Worm (Caenorhabditis elegans) whole organism, young adult: Measurements from ENCODE around the gene spig-5.
"Not testable (repeated sequence)": the region's sequence is repeated elsewhere in the genome, so short reads cannot be mapped to it uniquely, and the experiment has no call there.

Experiments used
- B0019.2 ChIP-seq: fragments of 200-800 bp; sonication (Bioruptor generic); conservative IDR thresholded peaks from 2 replicates; pipeline ENCODE4 v1.3.6; 2022; ENCODE audit warnings: missing genetic modification reagents, missing genetic modification characterization, missing compliant biosample characterization
- D2030.7 ChIP-seq: fragments of 200-800 bp; sonication (Bioruptor generic); IDR thresholded peaks from 2 replicates; pipeline ENCODE4 v1.3.6; 2022; ENCODE audit warnings: missing genetic modification reagents, missing genetic modification characterization, missing compliant biosample characterization
- F33H1.4 ChIP-seq: fragments of 200-800 bp; sonication (Bioruptor generic); IDR thresholded peaks from 2 replicates; pipeline ENCODE4 v1.3.6; 2022; ENCODE audit warnings: missing genetic modification reagents, missing genetic modification characterization, missing compliant biosample characterization
- F37B4.10 ChIP-seq: fragments of 200-800 bp; sonication (Bioruptor generic); IDR thresholded peaks from 2 replicates; pipeline ENCODE4 v1.3.6; 2022; ENCODE audit warnings: missing genetic modification characterization, missing compliant biosample characterization
- F49E8.2 ChIP-seq: sonication (generic microtip); optimal IDR thresholded peaks from 3 replicates; lab custom pipeline; 2017; ENCODE audit warnings: missing genetic modification characterization, mild to moderate bottlenecking, missing compliant biosample characterization, antibody characterized with exemption, moderate library complexity; ENCODE audit not compliant: insufficient read depth
- F57C9.4 ChIP-seq: sonication (generic microtip); optimal IDR thresholded peaks from 2 replicates; lab custom pipeline; 2017; ENCODE audit warnings: mild to moderate bottlenecking, missing genetic modification characterization, missing compliant biosample characterization
- T26A5.8 ChIP-seq: sonication (generic microtip); optimal IDR thresholded peaks from 2 replicates; lab custom pipeline; 2016; ENCODE audit warnings: missing genetic modification characterization, missing compliant biosample characterization
- Y67H2A.10 ChIP-seq: fragments of 200-800 bp; sonication (Bioruptor generic); conservative IDR thresholded peaks from 2 replicates; pipeline ENCODE4 v1.3.6; 2022; ENCODE audit warnings: missing genetic modification reagents, missing genetic modification characterization, missing compliant biosample characterization
- attf-6 ChIP-seq: fragments of 200-800 bp; sonication (Bioruptor generic); IDR thresholded peaks from 2 replicates; pipeline ENCODE4 v1.3.6; 2022; ENCODE audit warnings: missing genetic modification reagents, missing genetic modification characterization, missing compliant biosample characterization
- ceh-91 ChIP-seq: fragments of 200-800 bp; sonication (Bioruptor generic); IDR thresholded peaks from 2 replicates; pipeline ENCODE4 v1.3.6; 2022; ENCODE audit warnings: missing genetic modification reagents, missing genetic modification characterization, missing compliant biosample characterization
- dox-1 ChIP-seq: fragments of 200-800 bp; sonication (Bioruptor generic); IDR thresholded peaks from 2 replicates; pipeline ENCODE4 v1.3.6; 2022; ENCODE audit warnings: missing genetic modification reagents, missing genetic modification characterization, missing compliant biosample characterization
- fkh-3 ChIP-seq: sonication (generic microtip); optimal IDR thresholded peaks from 2 replicates; lab custom pipeline; 2016; ENCODE audit warnings: mild to moderate bottlenecking, missing genetic modification characterization, missing compliant biosample characterization
- gei-17 ChIP-seq: fragments of 200-800 bp; sonication (Bioruptor generic); optimal IDR thresholded peaks from 2 replicates; lab custom pipeline; 2018; ENCODE audit warnings: mild to moderate bottlenecking, missing genetic modification characterization, missing compliant biosample characterization
- him-1 ChIP-seq: sonication (generic microtip); optimal IDR thresholded peaks from 2 replicates; lab custom pipeline; 2016; ENCODE audit warnings: missing genotype, missing genetic modification reagents, missing genetic modification characterization, missing compliant biosample characterization
- hmg-20 ChIP-seq: fragments of 200-800 bp; sonication (Bioruptor generic); IDR thresholded peaks from 2 replicates; pipeline ENCODE4 v1.3.6; 2022; ENCODE audit warnings: missing genetic modification reagents, missing genetic modification characterization, missing compliant biosample characterization
- hsf-1 ChIP-seq: fragments of 200-800 bp; sonication (Bioruptor generic); IDR thresholded peaks from 2 replicates; pipeline ENCODE4 v1.3.6; 2022; ENCODE audit warnings: missing genetic modification reagents, missing genetic modification characterization, missing compliant biosample characterization
- lin-26 ChIP-seq: fragments of 200-800 bp; sonication (Bioruptor generic); IDR thresholded peaks from 2 replicates; pipeline ENCODE4 v1.3.6; 2022; ENCODE audit warnings: missing genetic modification reagents, missing genetic modification characterization, missing compliant biosample characterization
- lin-40 ChIP-seq: sonication (generic microtip); optimal IDR thresholded peaks from 2 replicates; lab custom pipeline; 2016; ENCODE audit warnings: missing genetic modification characterization, mild to moderate bottlenecking, missing compliant biosample characterization, missing genotype, missing genetic modification reagents
- lsl-1 ChIP-seq: fragments of 200-800 bp; sonication (Bioruptor generic); optimal IDR thresholded peaks from 2 replicates; lab custom pipeline; 2018; ENCODE audit warnings: mild to moderate bottlenecking, missing genetic modification characterization, moderate library complexity, missing compliant biosample characterization
- madf-6 ChIP-seq: fragments of 200-800 bp; sonication (Bioruptor generic); IDR thresholded peaks from 2 replicates; pipeline ENCODE4 v1.3.6; 2022; ENCODE audit warnings: missing genetic modification reagents, missing genetic modification characterization, missing compliant biosample characterization
- mcd-1 ChIP-seq: fragments of 200-800 bp; sonication (Bioruptor generic); IDR thresholded peaks from 2 replicates; pipeline ENCODE4 v1.3.6; 2022; ENCODE audit warnings: missing genetic modification reagents, missing genetic modification characterization, missing compliant biosample characterization
- mel-28 ChIP-seq: sonication (generic microtip); optimal IDR thresholded peaks from 2 replicates; lab custom pipeline; 2016; ENCODE audit warnings: borderline replicate concordance, mild to moderate bottlenecking, missing genetic modification characterization, missing compliant biosample characterization
- nhr-179 ChIP-seq: sonication (generic microtip); optimal IDR thresholded peaks from 2 replicates; lab custom pipeline; 2016; ENCODE audit warnings: mild to moderate bottlenecking, missing genetic modification characterization, missing compliant biosample characterization
- rec-8 ChIP-seq, 2 experiments: sonication (generic microtip); optimal IDR thresholded peaks; 2 replicates each; lab custom pipeline; 2016; ENCODE audit warnings: mild to moderate bottlenecking in 2 of 2, missing genetic modification characterization in 2 of 2, missing genetic modification reagents in 2 of 2, missing genotype in 2 of 2, missing biosample characterization in 1 of 2, missing compliant biosample characterization in 1 of 2, moderate library complexity in 1 of 2
- snpc-1.1 ChIP-seq: sonication (generic microtip); optimal IDR thresholded peaks from 2 replicates; lab custom pipeline; 2017; ENCODE audit warnings: missing genetic modification characterization, mild to moderate bottlenecking, missing compliant biosample characterization, antibody characterized with exemption, moderate library complexity, missing genotype, missing genetic modification reagents; ENCODE audit not compliant: insufficient read depth
- snpc-1.3 ChIP-seq: sonication (generic microtip); optimal IDR thresholded peaks from 2 replicates; lab custom pipeline; 2017; ENCODE audit warnings: missing genetic modification characterization, mild to moderate bottlenecking, missing compliant biosample characterization, antibody characterized with exemption, moderate library complexity, missing genotype, missing genetic modification reagents; ENCODE audit not compliant: insufficient read depth
- snpc-4 ChIP-seq, 5 experiments: fragments of 150-350 bp in 1 of 5; sonication (generic microtip) in 4 of 5; optimal IDR thresholded peaks; 2 replicates each; lab custom pipeline; 2014 to 2018; ENCODE audit warnings: missing genetic modification characterization in 5 of 5, missing biosample characterization in 3 of 5, antibody characterized with exemption in 2 of 5, mild to moderate bottlenecking in 2 of 5, missing compliant biosample characterization in 2 of 5, missing genotype in 2 of 5, moderate library complexity in 2 of 5, missing genetic modification reagents in 1 of 5
- somi-1 ChIP-seq: fragments of 200-800 bp; sonication (Bioruptor generic); optimal IDR thresholded peaks from 2 replicates; lab custom pipeline; 2018; ENCODE audit warnings: mild to moderate bottlenecking, missing genetic modification characterization, missing compliant biosample characterization
- sptf-2 ChIP-seq: fragments of 200-800 bp; sonication (Bioruptor generic); optimal IDR thresholded peaks from 2 replicates; lab custom pipeline; 2018; ENCODE audit warnings: mild to moderate bottlenecking, missing genetic modification characterization, missing compliant biosample characterization
- tbp1 ChIP-seq: fragments of 200-800 bp; sonication (Bioruptor generic); optimal IDR thresholded peaks from 2 replicates; lab custom pipeline; 2018; ENCODE audit warnings: mild to moderate bottlenecking, missing genetic modification characterization, missing compliant biosample characterization
- tbx-9 ChIP-seq: sonication (generic microtip); optimal IDR thresholded peaks from 2 replicates; lab custom pipeline; 2016; ENCODE audit warnings: borderline replicate concordance, missing genetic modification characterization, inconsistent platforms, missing compliant biosample characterization
- ztf-26 ChIP-seq: sonication (generic microtip); optimal IDR thresholded peaks from 2 replicates; lab custom pipeline; 2017; ENCODE audit warnings: missing genetic modification characterization, missing compliant biosample characterization

The spig-5 gene

ce11 chrV:14270729-14271128 is 37.5 kb upstream of the spig-5 start, which contains the start of gene F40G12.5 (continued):
- TF ChIP-seq Y67H2A.10, result no peak

- no peak for TF ChIP-seq F49E8.2
- TF ChIP-seq F33H1.4 (GFP tag; lab: Robert Waterston, UW), result no peak
- no peak for TF ChIP-seq lin-40 (tag; lab: Kevin White, UChicago)
- TF ChIP-seq F37B4.10, result no peak
- TF ChIP-seq tbx-9 (tag; lab: Kevin White, UChicago), result no peak
- no peak for TF ChIP-seq mel-28
- no peak for TF ChIP-seq F57C9.4 (tag; lab: Kevin White, UChicago)
- no peak for TF ChIP-seq sptf-2
- no peak for TF ChIP-seq gei-17 (GFP tag; lab: Kevin White, UChicago)
- TF ChIP-seq dox-1 (GFP tag; lab: Robert Waterston, UW), result no peak
- TF ChIP-seq ceh-91 (GFP tag; lab: Robert Waterston, UW), result no peak
- no peak for TF ChIP-seq rec-8 (tag; optimal IDR thresholded peaks at IDR 0.05; lab: Kevin White, UChicago)
- TF ChIP-seq somi-1 (GFP tag; lab: Kevin White, UChicago), result no peak
- TF ChIP-seq nhr-179 (tag; lab: Kevin White, UChicago), result no peak
- no peak for TF ChIP-seq T26A5.8 (tag; lab: Kevin White, UChicago)
- no peak for TF ChIP-seq hsf-1 (GFP tag; lab: Robert Waterston, UW)
Observed at ce11 chrV:14273019-14273418, 35.2 kb upstream of the spig-5 start, which contains the start of gene F40G12.6. Gene F40G12.6, minus strand, starts transcription at chrV:14273119.

ce11 chrV:14274268-14274667 is 34.0 kb upstream of the spig-5 start, which contains the start of gene F40G12.7:
Gene F40G12.7, plus strand, starts transcription at chrV:14274568.
- not testable (repeated sequence) for TF ChIP-seq hmg-20 (GFP tag; lab: Robert Waterston, UW); fkh-3 (tag; lab: Kevin White, UChicago); ztf-26
- TF ChIP-seq, all 124 proteins: peak for 0; not testable (repeated sequence) for 124

ce11 chrV:14277456-14277855 is 30.8 kb upstream of the spig-5 start:
- TF ChIP-seq lsl-1 (GFP tag; lab: Kevin White, UChicago) (peak; percentile 19), lin-26 (GFP tag; lab: Robert Waterston, UW) (peak; percentile 53; the same call in 1 of the 2 replicates), F33H1.4 (GFP tag; lab: Robert Waterston, UW) (peak; percentile 25; the same call in 1 of the 2 replicates), tbp1 (GFP tag; lab: Kevin White, UChicago) (peak; percentile 51), snpc-4 (GFP tag; optimal IDR thresholded peaks at IDR 0.05; lab: Kevin White, UChicago) (peak; percentile 78), snpc-4 (tag; optimal IDR thresholded peaks at IDR 0.05; lab: Kevin White, UChicago) (peak; percentile 68 to 93 (median 85)), snpc-1.1 (peak; percentile 90), mcd-1 (GFP tag; lab: Robert Waterston, UW) (peak; percentile 52), madf-6 (GFP tag; lab: Robert Waterston, UW) (peak; percentile 55), B0019.2 (GFP tag; lab: Robert Waterston, UW) (0 out of 2 replicates have a peak, but pooled peaks have one; percentile 19), snpc-1.3 (peak; percentile 43), him-1 (tag; lab: Kevin White, UChicago) (peak; percentile 87), hsf-1 (GFP tag; lab: Robert Waterston, UW) (0 out of 2 replicates have a peak, but pooled peaks have one; percentile 23), attf-6 (GFP tag; lab: Robert Waterston, UW) (peak; percentile 87; the same call in 1 of the 2 replicates), D2030.7 (GFP tag; lab: Robert Waterston, UW) (peak; percentile 48)
- TF ChIP-seq, all 124 proteins: peak for 14; not testable (repeated sequence) for 110
